Fruit fly (Drosophila melanogaster): ENCODE measurements around the gene Fhos.

Fhos gene

DNA sequence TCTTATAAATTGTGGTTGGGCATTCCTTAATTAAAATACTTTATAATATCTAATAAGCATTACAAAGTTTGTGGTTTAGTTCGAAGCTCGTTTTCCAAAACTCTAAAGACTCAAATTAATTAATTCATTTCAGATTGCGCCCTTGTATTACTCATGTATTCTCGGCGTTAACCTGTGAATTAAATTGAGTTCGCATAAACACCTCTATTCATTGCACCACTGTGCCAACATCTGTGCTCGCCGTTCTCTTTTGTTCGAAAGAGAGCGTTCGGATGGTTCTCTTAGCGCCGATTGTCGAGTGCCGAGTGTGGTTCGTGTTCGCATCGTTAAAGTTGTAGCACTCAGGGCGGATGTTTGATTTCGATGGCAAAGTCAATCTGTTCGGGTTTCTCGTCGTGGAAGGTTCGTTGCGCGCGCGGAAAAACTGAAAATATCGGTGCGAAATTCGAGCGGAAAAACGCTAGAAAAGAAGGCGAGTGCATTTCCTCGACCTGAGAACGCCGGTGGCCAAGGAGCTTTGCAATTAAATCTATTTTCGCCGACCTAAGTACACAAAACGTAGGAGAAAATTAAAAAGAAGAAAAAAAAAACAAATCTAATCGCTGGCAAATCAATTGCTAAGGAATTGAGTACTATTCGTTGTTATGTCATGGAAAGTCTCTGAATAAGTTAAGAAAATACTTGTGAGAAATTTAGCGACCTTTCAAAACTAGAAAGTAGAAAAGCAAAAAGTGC lies 73.9 kb downstream of the Fhos start, which contains the start of gene dally (continued):
- TF ChIP-seq CG11560 (tag; IDR thresholded peaks at IDR 0.05) (no peak), CG3995 (GFP tag; optimal IDR thresholded peaks at IDR 0.05) (no peak), chm (GFP tag; IDR thresholded peaks at IDR 0.05) (peak; percentile 78), CG18619 (GFP tag; optimal IDR thresholded peaks at IDR 0.05) (no peak), MBD-R2 (GFP tag; IDR thresholded peaks at IDR 0.05) (no peak), HLH4C (GFP tag; IDR thresholded peaks at IDR 0.05; ENCODE audit: partially characterized antibody) (peak; percentile 50), gcm2 (GFP tag; optimal IDR thresholded peaks at IDR 0.05) (no peak), gsb (GFP tag; IDR thresholded peaks at IDR 0.05) (no peak), CG4404 (GFP tag; IDR thresholded peaks at IDR 0.05) (no peak), CG3838 (GFP tag; optimal IDR thresholded peaks at IDR 0.05) (no peak), CG33213 (GFP tag; optimal IDR thresholded peaks at IDR 0.05) (peak; percentile 6), danr (GFP tag; IDR thresholded peaks at IDR 0.05) (no peak), bsh (GFP tag; optimal IDR thresholded peaks at IDR 0.05) (peak in 1 of 2 experiments; percentile 13), Spps (tag; optimal IDR thresholded peaks at IDR 0.05) (no peak), CG18262 (tag; optimal IDR thresholded peaks at IDR 0.05) (peak; percentile 19), CG1024 (GFP tag; IDR thresholded peaks at IDR 0.05) (no peak; the same call in 1 of the 2 replicates), insv (GFP tag; optimal IDR thresholded peaks at IDR 0.05) (no peak), sd (tag; optimal IDR thresholded peaks at IDR 0.05) (peak; percentile 34), CG16863 (GFP tag; optimal IDR thresholded peaks at IDR 0.05) (peak; percentile 22), sug (tag; optimal IDR thresholded peaks at IDR 0.05) (peak; percentile 26), CG10543 (GFP tag; optimal IDR thresholded peaks at IDR 0.05) (peak; percentile 73), luna (GFP tag; optimal IDR thresholded peaks at IDR 0.05) (no peak), cad (GFP tag; optimal IDR thresholded peaks at IDR 0.05) (no peak), CG13123 (GFP tag; optimal IDR thresholded peaks at IDR 0.05) (no peak), nau (GFP tag; optimal IDR thresholded peaks at IDR 0.05) (peak; percentile 30), Doc2 (GFP tag; IDR thresholded peaks at IDR 0.05) (no peak), Optix (GFP tag; IDR thresholded peaks at IDR 0.05) (no peak), p53 (GFP tag; optimal IDR thresholded peaks at IDR 0.05) (no peak), klu (GFP tag; IDR thresholded peaks at IDR 0.05) (no peak), GATAe (GFP tag; conservative IDR thresholded peaks at IDR 0.05) (no peak), mld (GFP tag; IDR thresholded peaks at IDR 0.05; ENCODE audit: partially characterized antibody) (no peak; the same call in 2 of the 3 replicates), pita (GFP tag; optimal IDR thresholded peaks at IDR 0.05) (no peak), gem (tag; optimal IDR thresholded peaks at IDR 0.05) (no peak), NC2β (GFP tag; optimal IDR thresholded peaks at IDR 0.05) (no peak), tin (GFP tag; optimal IDR thresholded peaks at IDR 0.05) (peak; percentile 13), CG30403 (GFP tag; optimal IDR thresholded peaks at IDR 0.05) (peak; percentile 12), MTF-1 (GFP tag; optimal IDR thresholded peaks at IDR 0.05; ENCODE audit: borderline replicate concordance) (peak; percentile 72), PHDP (tag; optimal IDR thresholded peaks at IDR 0.05) (peak; percentile 20), B-H1 (GFP tag; IDR thresholded peaks at IDR 0.05) (no peak; the same call in 2 of the 3 replicates), CG2712 (tag; optimal IDR thresholded peaks at IDR 0.05) (peak; percentile 37), caup (GFP tag; optimal IDR thresholded peaks at IDR 0.05; ENCODE audit: severe bottlenecking) (peak; percentile 56), CG10274 (GFP tag; optimal IDR thresholded peaks at IDR 0.05) (no peak), CG34422 (GFP tag; IDR thresholded peaks at IDR 0.05) (no peak), CG18764 (GFP tag; optimal IDR thresholded peaks at IDR 0.05) (no peak), CG17361 (GFP tag; IDR thresholded peaks at IDR 0.05) (no peak), zen2 (GFP tag; IDR thresholded peaks at IDR 0.05; ENCODE audit: partially characterized antibody) (peak; percentile 62; the same call in 1 of the 3 replicates), CG6683 (GFP tag; optimal IDR thresholded peaks at IDR 0.05) (no peak), CG14441 (GFP tag; IDR thresholded peaks at IDR 0.05) (0 out of 2 replicates have a peak, but pooled peaks have one; percentile 6), Elba2 (GFP tag; optimal IDR thresholded peaks at IDR 0.05) (no peak), CG8765 (GFP tag; IDR thresholded peaks at IDR 0.05) (no peak)

All from whole organism, embryonic.